Worm (Caenorhabditis elegans): ENCODE results near the gene str-244.

DNA sequence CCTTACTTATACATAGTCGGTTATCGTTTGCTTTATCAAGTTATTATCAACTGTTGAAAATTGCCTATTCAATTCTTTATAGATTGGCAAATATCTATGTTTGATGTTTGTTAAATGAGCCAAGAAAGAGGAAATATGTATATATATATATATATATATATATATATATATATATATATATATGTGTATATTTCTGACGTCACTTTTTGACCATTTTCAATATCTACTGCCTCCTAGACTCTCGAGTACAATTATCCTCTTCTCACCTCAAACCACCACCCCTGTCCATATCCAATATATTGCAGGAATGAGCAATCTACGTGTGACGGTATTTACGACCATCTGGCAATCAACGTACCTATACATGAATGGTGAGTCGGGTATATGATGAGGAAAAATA, 14.1 kb downstream of the str-244 start, which contains the start of gene F59D6.1:
- TF ChIP-seq pbrm-1 (GFP tag; IDR thresholded peaks at IDR 0.05) = no peak
- TF ChIP-seq nfya-1 (tag; optimal IDR thresholded peaks at IDR 0.05; ENCODE audit: borderline replicate concordance, insufficient read depth) = no peak
- no peak for TF ChIP-seq Y67H2A.10 (GFP tag; conservative IDR thresholded peaks at IDR 0.05)
- no peak for TF ChIP-seq ceh-100 (GFP tag; IDR thresholded peaks at IDR 0.05)
- TF ChIP-seq unc-62 (GFP tag; optimal IDR thresholded peaks at IDR 0.05) = no peak
- no peak for TF ChIP-seq ceh-27 (GFP tag; optimal IDR thresholded peaks at IDR 0.05)
- no peak for TF ChIP-seq ztf-6 (GFP tag; IDR thresholded peaks at IDR 0.05)
- no peak for TF ChIP-seq cebp-1 (GFP tag; IDR thresholded peaks at IDR 0.05)
- TF ChIP-seq cebp-1 (tag; optimal IDR thresholded peaks at IDR 0.05) = no peak
